Fruit fly (Drosophila melanogaster) whole organism, embryonic: ENCODE data around the gene CG13081.

Source experiments
- Asciz ChIP-seq: fragments of 200-800 bp; sonication (Bioruptor generic); optimal IDR thresholded peaks from 2 replicates; lab custom pipeline; 2017; ENCODE audit warnings: missing biosample characterization, mild to moderate bottlenecking, missing genetic modification characterization, missing genetic modification reagents
- CG10209 ChIP-seq: fragments of 200-800 bp; sonication (Bioruptor generic); optimal IDR thresholded peaks from 3 replicates; lab custom pipeline; 2017; ENCODE audit warnings: missing biosample characterization, mild to moderate bottlenecking, missing genetic modification characterization, missing genetic modification reagents
- CG10267 ChIP-seq: fragments of 200-800 bp; sonication (Bioruptor generic); optimal IDR thresholded peaks from 2 replicates; lab custom pipeline; 2018; ENCODE audit warnings: missing biosample characterization, mild to moderate bottlenecking, missing genetic modification characterization, moderate library complexity
- CG11085 ChIP-seq: fragments of 200-800 bp; sonication (Bioruptor generic); IDR thresholded peaks from 2 replicates; pipeline ENCODE4 v1.3.6; 2022; ENCODE audit warnings: missing biosample characterization, missing genetic modification characterization
- CG1233 ChIP-seq: fragments of 200-800 bp; sonication (Bioruptor generic); optimal IDR thresholded peaks from 4 replicates; lab custom pipeline; 2018; ENCODE audit warnings: missing biosample characterization, mild to moderate bottlenecking, missing genetic modification characterization
- CG12659 ChIP-seq: fragments of 200-800 bp; sonication (Bioruptor generic); optimal IDR thresholded peaks from 3 replicates; lab custom pipeline; 2017; ENCODE audit warnings: mild to moderate bottlenecking, missing biosample characterization, missing genetic modification reagents, missing genetic modification characterization
- CG14014 ChIP-seq: fragments of 200-800 bp; sonication (Bioruptor generic); IDR thresholded peaks from 2 replicates; pipeline ENCODE4 v1.3.6; 2022; ENCODE audit warnings: missing biosample characterization, missing genetic modification characterization
- CG15479 ChIP-seq: fragments of 200-800 bp; sonication (Bioruptor generic); optimal IDR thresholded peaks from 3 replicates; lab custom pipeline; 2019; ENCODE audit warnings: missing biosample characterization, mild to moderate bottlenecking, missing genetic modification characterization, moderate library complexity
- CG1603 ChIP-seq: fragments of 200-800 bp; sonication (Bioruptor generic); optimal IDR thresholded peaks from 2 replicates; lab custom pipeline; 2019; ENCODE audit warnings: missing biosample characterization, mild to moderate bottlenecking, missing genetic modification characterization, moderate library complexity
- CG1647 ChIP-seq: fragments of 200-800 bp; sonication (Bioruptor generic); optimal IDR thresholded peaks from 3 replicates; lab custom pipeline; 2016; ENCODE audit warnings: missing biosample characterization, missing genetic modification characterization
- CG17912 ChIP-seq: fragments of 200-800 bp; sonication (Bioruptor generic); optimal IDR thresholded peaks from 2 replicates; lab custom pipeline; 2018; ENCODE audit warnings: missing biosample characterization, mild to moderate bottlenecking, missing genetic modification characterization
- CG2875 ChIP-seq: fragments of 200-800 bp; sonication (Bioruptor generic); optimal IDR thresholded peaks from 2 replicates; lab custom pipeline; 2017; ENCODE audit warnings: missing biosample characterization, mild to moderate bottlenecking, missing genetic modification characterization, missing genetic modification reagents
- CG34422 ChIP-seq: fragments of 200-800 bp; sonication (Bioruptor generic); IDR thresholded peaks from 3 replicates; pipeline ENCODE4 v1.3.6; 2022; ENCODE audit warnings: missing biosample characterization, missing genetic modification characterization
- CG42726 ChIP-seq: fragments of 200-800 bp; sonication (Bioruptor generic); IDR thresholded peaks from 2 replicates; pipeline ENCODE4 v1.3.6; 2022; ENCODE audit warnings: missing biosample characterization, missing genetic modification characterization; ENCODE audit not compliant: partially characterized antibody
- CG4360 ChIP-seq: fragments of 200-800 bp; sonication (Bioruptor generic); IDR thresholded peaks from 2 replicates; pipeline ENCODE4 v1.3.6; 2022; ENCODE audit warnings: missing biosample characterization, missing genetic modification characterization
- CG5180 ChIP-seq: fragments of 200-800 bp; sonication (Bioruptor generic); optimal IDR thresholded peaks from 3 replicates; lab custom pipeline; 2017; ENCODE audit warnings: missing biosample characterization, missing genetic modification characterization, mild to moderate bottlenecking, moderate library complexity, missing genetic modification reagents
- CG5953 ChIP-seq: fragments of 200-800 bp; sonication (Bioruptor generic); IDR thresholded peaks from 2 replicates; pipeline ENCODE4 v1.3.6; 2022; ENCODE audit warnings: missing biosample characterization, missing genetic modification characterization
- CG8290 ChIP-seq, 3 experiments: fragments of 200-800 bp; sonication (Bioruptor generic); optimal IDR thresholded peaks; 2 replicates each; lab custom pipeline; 2016 to 2019; ENCODE audit warnings: missing biosample characterization in 3 of 3, missing genetic modification characterization in 3 of 3, mild to moderate bottlenecking in 2 of 3, moderate library complexity in 1 of 3
- CG8388 ChIP-seq: fragments of 200-800 bp; sonication (Bioruptor generic); optimal IDR thresholded peaks from 2 replicates; lab custom pipeline; 2019; ENCODE audit warnings: missing biosample characterization, mild to moderate bottlenecking, missing genetic modification characterization, moderate library complexity
- CG9727 ChIP-seq: fragments of 200-800 bp; sonication (Bioruptor generic); optimal IDR thresholded peaks from 3 replicates; lab custom pipeline; 2017; ENCODE audit warnings: missing biosample characterization, mild to moderate bottlenecking, missing genetic modification characterization
- CG9932 ChIP-seq: fragments of 200-800 bp; sonication (Bioruptor generic); IDR thresholded peaks from 2 replicates; pipeline ENCODE4 v1.3.6; 2022; ENCODE audit warnings: missing biosample characterization, missing genetic modification characterization
- CoRest ChIP-seq: fragments of 200-800 bp; sonication (Bioruptor generic); optimal IDR thresholded peaks from 3 replicates; lab custom pipeline; 2018; ENCODE audit warnings: missing biosample characterization, mild to moderate bottlenecking, missing genetic modification characterization, moderate library complexity
- Gsc ChIP-seq: fragments of 200-800 bp; sonication (Bioruptor generic); IDR thresholded peaks from 2 replicates; pipeline ENCODE4 v1.3.6; 2022; ENCODE audit warnings: missing biosample characterization, missing genetic modification characterization
- H15 ChIP-seq: fragments of 200-800 bp; sonication (Bioruptor generic); IDR thresholded peaks from 3 replicates; pipeline ENCODE4 v1.3.6; 2022; ENCODE audit warnings: missing biosample characterization, missing genetic modification characterization
- HLHmδ ChIP-seq: fragments of 200-800 bp; sonication (Bioruptor generic); optimal IDR thresholded peaks from 2 replicates; lab custom pipeline; 2018; ENCODE audit warnings: missing biosample characterization, mild to moderate bottlenecking, missing genetic modification characterization, moderate library complexity
- HmgZ ChIP-seq: fragments of 200-800 bp; sonication (Bioruptor generic); optimal IDR thresholded peaks from 2 replicates; lab custom pipeline; 2018; ENCODE audit warnings: missing biosample characterization, mild to moderate bottlenecking, missing genetic modification characterization
- Lpt ChIP-seq: fragments of >200 bp; optimal IDR thresholded peaks from 2 replicates; lab custom pipeline; 2018; ENCODE audit warnings: missing biosample characterization, missing genetic modification characterization
- MTF-1 ChIP-seq: fragments of 200-800 bp; sonication (Bioruptor generic); optimal IDR thresholded peaks from 2 replicates; lab custom pipeline; 2018; ENCODE audit warnings: missing biosample characterization, mild to moderate bottlenecking, missing genetic modification characterization, borderline replicate concordance
- NC2α ChIP-seq: fragments of 200-800 bp; sonication (Bioruptor generic); optimal IDR thresholded peaks from 2 replicates; lab custom pipeline; 2016; ENCODE audit warnings: missing biosample characterization, missing genetic modification characterization
- NK7.1 ChIP-seq: fragments of 200-800 bp; sonication (Bioruptor generic); optimal IDR thresholded peaks from 3 replicates; lab custom pipeline; 2016; ENCODE audit warnings: missing biosample characterization, missing genetic modification characterization
- Oaz ChIP-seq: fragments of 200-800 bp; sonication (Bioruptor generic); IDR thresholded peaks from 2 replicates; pipeline ENCODE4 v1.3.6; 2022; ENCODE audit warnings: missing biosample characterization, missing genetic modification characterization
- Sry-β ChIP-seq: fragments of 200-800 bp; sonication (Bioruptor generic); optimal IDR thresholded peaks from 2 replicates; lab custom pipeline; 2018; ENCODE audit warnings: missing biosample characterization, mild to moderate bottlenecking, missing genetic modification characterization, moderate library complexity
- Xrp1 ChIP-seq: fragments of 200-800 bp; sonication (Bioruptor generic); IDR thresholded peaks from 2 replicates; pipeline ENCODE4 v1.3.6; 2022; ENCODE audit warnings: missing biosample characterization, missing genetic modification characterization
- cas ChIP-seq: fragments of 200-800 bp; sonication (Bioruptor generic); IDR thresholded peaks from 2 replicates; pipeline ENCODE4 v1.3.6; 2022; ENCODE audit warnings: missing biosample characterization, missing genetic modification characterization
- chif ChIP-seq, 2 experiments: fragments of 200-800 bp; sonication (Bioruptor generic); optimal IDR thresholded peaks; 3 replicates each; lab custom pipeline; 2016; ENCODE audit warnings: missing biosample characterization in 2 of 2, missing genetic modification characterization in 2 of 2
- chm ChIP-seq: fragments of 200-800 bp; sonication (Bioruptor generic); IDR thresholded peaks from 2 replicates; pipeline ENCODE4 v1.3.6; 2022; ENCODE audit warnings: missing biosample characterization, missing genetic modification characterization
- cwo ChIP-seq: fragments of 200-800 bp; sonication (Bioruptor generic); optimal IDR thresholded peaks from 3 replicates; lab custom pipeline; 2017; ENCODE audit warnings: missing biosample characterization, missing genetic modification characterization, mild to moderate bottlenecking, moderate library complexity, missing genetic modification reagents
- grn ChIP-seq: fragments of 200-800 bp; sonication (Bioruptor generic); optimal IDR thresholded peaks from 3 replicates; lab custom pipeline; 2017; ENCODE audit warnings: missing biosample characterization, missing genetic modification characterization
- ind ChIP-seq: fragments of 200-800 bp; sonication (Bioruptor generic); optimal IDR thresholded peaks from 3 replicates; lab custom pipeline; 2016; ENCODE audit warnings: missing biosample characterization, missing genetic modification characterization
- kay ChIP-seq: fragments of 200-800 bp; sonication (Bioruptor generic); optimal IDR thresholded peaks from 2 replicates; lab custom pipeline; 2016; ENCODE audit warnings: missing biosample characterization, missing genetic modification characterization
- lilli ChIP-seq: fragments of 200-800 bp; sonication (Bioruptor generic); optimal IDR thresholded peaks from 3 replicates; lab custom pipeline; 2016; ENCODE audit warnings: missing biosample characterization, missing genetic modification characterization
- nerfin-1 ChIP-seq: fragments of 200-800 bp; sonication (Bioruptor generic); optimal IDR thresholded peaks from 3 replicates; lab custom pipeline; 2019; ENCODE audit warnings: missing biosample characterization, mild to moderate bottlenecking, missing genetic modification characterization, moderate library complexity
- pan ChIP-seq, 4 experiments: fragments of >200 bp in 3 of 4; fragments of 200-800 bp in 1 of 4; sonication (Bioruptor generic) in 1 of 4; optimal IDR thresholded peaks in 3 of 4; IDR thresholded peaks in 1 of 4; 2 replicates each; pipeline versions ENCODE4 v1.3.6 to Lab custom; 2017 to 2022; ENCODE audit warnings: missing biosample characterization in 2 of 4, missing genetic modification characterization in 2 of 4, mixed read lengths in 1 of 4
- ranshi ChIP-seq: fragments of 200-800 bp; sonication (Bioruptor generic); IDR thresholded peaks from 2 replicates; pipeline ENCODE4 v1.3.6; 2022; ENCODE audit warnings: missing biosample characterization, missing genetic modification characterization
- slbo ChIP-seq: fragments of 200-800 bp; sonication (Bioruptor generic); IDR thresholded peaks from 2 replicates; pipeline ENCODE4 v1.3.6; 2022; ENCODE audit warnings: missing biosample characterization, missing genetic modification characterization
- slp2 ChIP-seq: fragments of 200-800 bp; sonication (Bioruptor generic); optimal IDR thresholded peaks from 2 replicates; lab custom pipeline; 2016; ENCODE audit warnings: missing biosample characterization, missing genetic modification characterization
- sug ChIP-seq: fragments of 200-800 bp; optimal IDR thresholded peaks from 2 replicates; lab custom pipeline; 2019; ENCODE audit warnings: missing biosample characterization, mild to moderate bottlenecking, missing genetic modification characterization, moderate library complexity
- tio ChIP-seq: fragments of 200-800 bp; sonication (Bioruptor generic); optimal IDR thresholded peaks from 2 replicates; lab custom pipeline; 2017; ENCODE audit warnings: missing biosample characterization, missing genetic modification characterization, inconsistent platforms

Gene CG13081

DNA sequence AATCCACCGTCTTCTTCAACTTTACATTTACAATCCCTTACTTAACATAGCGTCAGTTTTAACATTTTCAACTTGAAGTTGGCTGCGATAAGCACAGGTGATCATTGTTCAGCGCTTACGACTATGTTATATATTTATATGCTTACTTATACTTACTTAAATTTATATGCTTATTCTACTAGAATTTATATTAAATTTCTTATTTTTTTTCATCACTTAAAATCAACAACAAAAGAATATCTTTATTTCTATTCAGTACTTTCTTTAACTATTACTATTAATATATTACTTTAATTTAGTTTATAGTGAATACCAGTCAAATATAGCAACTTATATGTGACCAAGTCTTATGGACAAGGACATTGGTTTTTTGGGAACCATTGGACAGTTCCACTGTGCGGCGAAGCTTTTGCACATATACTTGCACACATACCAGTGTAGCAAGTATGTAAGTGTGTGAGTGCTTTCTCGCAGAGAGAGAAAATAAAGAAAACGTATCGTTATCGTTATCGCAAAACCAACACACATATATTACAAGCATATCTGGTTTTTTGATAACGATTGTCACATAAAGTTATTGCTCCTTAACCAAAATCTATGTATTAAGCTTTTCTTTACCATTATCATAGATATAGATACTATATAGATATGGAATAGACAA is 23.1 kb upstream of the CG13081 start, which contains the start of gene Hasp (continued):
- no peak for TF ChIP-seq CG15479 (GFP tag; lab: Kevin White, UChicago)
- no peak for TF ChIP-seq CG4360 (GFP tag; lab: Robert Waterston, UW)
- TF ChIP-seq tio (GFP tag; lab: Kevin White, UChicago) = no peak
- peak; percentile 47 for TF ChIP-seq lilli
- no peak for TF ChIP-seq Oaz (GFP tag; lab: Robert Waterston, UW)
- TF ChIP-seq ranshi (GFP tag; lab: Robert Waterston, UW) = peak; percentile 33; the same call in 1 of the 2 replicates
- peak; percentile 54 for TF ChIP-seq CG9932 (GFP tag; lab: Robert Waterston, UW)
- no peak for TF ChIP-seq Sry-β
- TF ChIP-seq HmgZ = peak; percentile 18
- TF ChIP-seq pan (optimal IDR thresholded peaks at IDR 0.05; lab: Kevin White, UChicago) = no peak
- peak in 1 of 2 experiments; percentile 65 for TF ChIP-seq pan (GFP tag; optimal IDR thresholded peaks at IDR 0.05 in 1 of 2, IDR thresholded peaks at IDR 0.05 in 1 of 2)
- peak; percentile 7 for TF ChIP-seq CG1647
- TF ChIP-seq CG8388 = peak; percentile 59
- no peak for TF ChIP-seq Gsc
- TF ChIP-seq nerfin-1 = peak; percentile 40
- TF ChIP-seq CG9727 (GFP tag; lab: Kevin White, UChicago) = peak; percentile 61
- no peak for TF ChIP-seq H15 (GFP tag; lab: Robert Waterston, UW)
- no peak for TF ChIP-seq Lpt (GFP tag; lab: Kevin White, UChicago)
- TF ChIP-seq CG17912 (GFP tag; lab: Kevin White, UChicago) = no peak
- TF ChIP-seq kay (GFP tag; lab: Kevin White, UChicago) = peak; percentile 12
- TF ChIP-seq NK7.1 (GFP tag; lab: Kevin White, UChicago) = no peak
- TF ChIP-seq CG42726 (GFP tag; lab: Robert Waterston, UW) = no peak
- peak; percentile 42 for TF ChIP-seq sug (tag; lab: Kevin White, UChicago)
- TF ChIP-seq CG8290 (GFP tag; optimal IDR thresholded peaks at IDR 0.05; lab: Kevin White, UChicago) = peak; percentile 54
- no peak for TF ChIP-seq CG8290 (tag; optimal IDR thresholded peaks at IDR 0.05; lab: Kevin White, UChicago)
- TF ChIP-seq CG14014 (GFP tag; lab: Robert Waterston, UW) = peak; percentile 63; the same call in 1 of the 2 replicates
- TF ChIP-seq CG1603 (tag; lab: Kevin White, UChicago) = peak; percentile 37
- TF ChIP-seq chm (GFP tag; lab: Robert Waterston, UW) = no peak; the same call in 1 of the 2 replicates
- no peak for TF ChIP-seq HLHmδ (GFP tag; lab: Kevin White, UChicago)
- no peak for TF ChIP-seq chif (GFP tag; optimal IDR thresholded peaks at IDR 0.05; lab: Kevin White, UChicago)
- TF ChIP-seq cwo (GFP tag; lab: Kevin White, UChicago) = peak; percentile 29
- TF ChIP-seq MTF-1 (GFP tag; lab: Kevin White, UChicago) = peak; percentile 4
- peak; percentile 46 for TF ChIP-seq CG12659
- TF ChIP-seq Xrp1 (GFP tag; lab: Robert Waterston, UW) = peak; percentile 67
- peak; percentile 33 for TF ChIP-seq CG2875
- peak; percentile 62 for TF ChIP-seq ind (GFP tag; lab: Kevin White, UChicago)
- TF ChIP-seq CG11085 = no peak
- no peak for TF ChIP-seq CG5180 (GFP tag; lab: Kevin White, UChicago)
- TF ChIP-seq slbo (GFP tag; lab: Robert Waterston, UW) = peak; percentile 59
- TF ChIP-seq slp2 (GFP tag; lab: Kevin White, UChicago) = peak; percentile 31
- peak; percentile 26 for TF ChIP-seq CG10209
- peak; percentile 47; the same call in 1 of the 2 replicates for TF ChIP-seq cas (GFP tag; lab: Robert Waterston, UW)
- peak; percentile 69 for TF ChIP-seq CG10267 (tag; lab: Kevin White, UChicago)
- no peak for TF ChIP-seq NC2α (GFP tag; lab: Kevin White, UChicago)
- no peak for TF ChIP-seq grn (GFP tag; lab: Kevin White, UChicago)
- TF ChIP-seq CG5953 = no peak
- TF ChIP-seq CG1233 = peak; percentile 29
- peak; percentile 56 for TF ChIP-seq CoRest
- peak; percentile 58 for TF ChIP-seq Asciz
- TF ChIP-seq CG34422 (GFP tag; lab: Robert Waterston, UW) = peak; percentile 30; the same call in 1 of the 3 replicates
